Worm (Caenorhabditis elegans): ENCODE measurements around the gene C30G12.2.

- TF ChIP-seq pag-3 (tag; optimal IDR thresholded peaks at IDR 0.05; ENCODE audit: borderline replicate concordance, insufficient read depth) (no peak), nhr-28 (tag; optimal IDR thresholded peaks at IDR 0.05) (no peak), ces-1 (GFP tag; optimal IDR thresholded peaks at IDR 0.05) (no peak)
Measured at ce11 chrII:7317468-7317867, 27.2 kb downstream of the C30G12.2 start, which contains the start of gene F21D12.2.
